Fruit fly (Drosophila melanogaster) whole organism, embryonic: ENCODE measurements around the gene Acp36DE.

Experiments
- Atf3 ChIP-seq: fragments of 200-800 bp; sonication (Bioruptor generic); optimal IDR thresholded peaks from 3 replicates; lab custom pipeline; 2016; ENCODE audit warnings: missing biosample characterization, missing genetic modification characterization
- B-H1 ChIP-seq: fragments of 200-800 bp; sonication (Bioruptor generic); IDR thresholded peaks from 3 replicates; pipeline ENCODE4 v1.3.6; 2022; ENCODE audit warnings: missing biosample characterization, missing genetic modification characterization
- Bgb ChIP-seq: fragments of 200-800 bp; sonication (Bioruptor generic); IDR thresholded peaks from 2 replicates; pipeline ENCODE4 v1.3.6; 2022; ENCODE audit warnings: missing biosample characterization, missing genetic modification characterization; ENCODE audit not compliant: partially characterized antibody
- CG10209 ChIP-seq: fragments of 200-800 bp; sonication (Bioruptor generic); optimal IDR thresholded peaks from 3 replicates; lab custom pipeline; 2017; ENCODE audit warnings: missing biosample characterization, mild to moderate bottlenecking, missing genetic modification characterization, missing genetic modification reagents
- CG10274 ChIP-seq: fragments of 200-800 bp; sonication (Bioruptor generic); optimal IDR thresholded peaks from 3 replicates; lab custom pipeline; 2017; ENCODE audit warnings: missing biosample characterization, mild to moderate bottlenecking, missing genetic modification characterization
- CG11560 ChIP-seq: fragments of 200-800 bp; sonication (Bioruptor generic); IDR thresholded peaks from 3 replicates; pipeline ENCODE4 v1.3.6; 2022; ENCODE audit warnings: missing biosample characterization, missing genetic modification characterization
- CG12299 ChIP-seq: fragments of 200-800 bp; sonication (Bioruptor generic); optimal IDR thresholded peaks from 2 replicates; lab custom pipeline; 2018; ENCODE audit warnings: missing biosample characterization, mild to moderate bottlenecking, missing genetic modification characterization
- CG13123 ChIP-seq: fragments of 200-800 bp; sonication (Bioruptor generic); optimal IDR thresholded peaks from 2 replicates; lab custom pipeline; 2016; ENCODE audit warnings: missing biosample characterization, missing genetic modification characterization
- CG14860 ChIP-seq: fragments of 200-800 bp; sonication (Bioruptor generic); IDR thresholded peaks from 3 replicates; pipeline ENCODE4 v1.3.6; 2022; ENCODE audit warnings: missing biosample characterization, missing genetic modification characterization; ENCODE audit not compliant: partially characterized antibody
- CG15601 ChIP-seq: fragments of 200-800 bp; sonication (Bioruptor generic); optimal IDR thresholded peaks from 3 replicates; lab custom pipeline; 2019; ENCODE audit warnings: missing biosample characterization, mild to moderate bottlenecking, missing genetic modification characterization, moderate library complexity
- CG16813 ChIP-seq: fragments of 200-800 bp; sonication (Bioruptor generic); IDR thresholded peaks from 3 replicates; pipeline ENCODE4 v1.3.6; 2022; ENCODE audit warnings: missing biosample characterization, missing genetic modification characterization; ENCODE audit not compliant: partially characterized antibody
- CG18011 ChIP-seq: fragments of 200-800 bp; sonication (Bioruptor generic); optimal IDR thresholded peaks from 2 replicates; lab custom pipeline; 2017; ENCODE audit warnings: missing biosample characterization, missing genetic modification characterization, mild to moderate bottlenecking, moderate library complexity, missing genotype
- CG1832 ChIP-seq: fragments of 200-800 bp; sonication (Bioruptor generic); optimal IDR thresholded peaks from 2 replicates; lab custom pipeline; 2017; ENCODE audit warnings: missing biosample characterization, mild to moderate bottlenecking, missing genetic modification characterization, inconsistent platforms
- CG2202 ChIP-seq: fragments of 200-800 bp; sonication (Bioruptor generic); optimal IDR thresholded peaks from 2 replicates; lab custom pipeline; 2018; ENCODE audit warnings: missing biosample characterization, mild to moderate bottlenecking, missing genetic modification characterization
- CG2889 ChIP-seq: fragments of 200-800 bp; sonication (Bioruptor generic); IDR thresholded peaks from 3 replicates; pipeline ENCODE4 v1.3.6; 2022; ENCODE audit warnings: missing biosample characterization, missing genetic modification characterization
- CG3065 ChIP-seq: fragments of 200-800 bp; sonication (Bioruptor generic); optimal IDR thresholded peaks from 2 replicates; lab custom pipeline; 2016; ENCODE audit warnings: missing biosample characterization, missing genetic modification characterization
- CG3726 ChIP-seq: fragments of 200-800 bp; sonication (Bioruptor generic); IDR thresholded peaks from 3 replicates; pipeline ENCODE4, ENCODE4 v1.3.6; 2022; ENCODE audit warnings: missing biosample characterization, missing genetic modification characterization
- CG42726 ChIP-seq: fragments of 200-800 bp; sonication (Bioruptor generic); IDR thresholded peaks from 2 replicates; pipeline ENCODE4 v1.3.6; 2022; ENCODE audit warnings: missing biosample characterization, missing genetic modification characterization; ENCODE audit not compliant: partially characterized antibody
- CG4617 ChIP-seq: fragments of 200-800 bp; sonication (Bioruptor generic); optimal IDR thresholded peaks from 3 replicates; lab custom pipeline; 2016; ENCODE audit warnings: missing biosample characterization, missing genetic modification characterization, borderline replicate concordance
- CG4854 ChIP-seq: fragments of 200-800 bp; sonication (Bioruptor generic); optimal IDR thresholded peaks from 2 replicates; lab custom pipeline; 2016; ENCODE audit warnings: missing biosample characterization, missing genetic modification characterization, inconsistent platforms
- CG7839 ChIP-seq: fragments of 200-800 bp; sonication (Bioruptor generic); optimal IDR thresholded peaks from 3 replicates; lab custom pipeline; 2018; ENCODE audit warnings: missing biosample characterization, mild to moderate bottlenecking, missing genetic modification characterization, moderate library complexity
- Dad ChIP-seq: fragments of 200-800 bp; sonication (Bioruptor generic); optimal IDR thresholded peaks from 3 replicates; lab custom pipeline; 2016; ENCODE audit warnings: missing biosample characterization, missing genetic modification characterization
- Ets65A ChIP-seq: fragments of 200-800 bp; sonication (Bioruptor generic); peaks from one replicate; lab custom pipeline; 2016; ENCODE audit warnings: missing biosample characterization, missing genetic modification characterization
- Ets97D ChIP-seq: fragments of 200-800 bp; sonication (Bioruptor generic); optimal IDR thresholded peaks from 3 replicates; lab custom pipeline; 2016; ENCODE audit warnings: missing biosample characterization, missing genetic modification characterization
- Lpt ChIP-seq: fragments of >200 bp; optimal IDR thresholded peaks from 2 replicates; lab custom pipeline; 2018; ENCODE audit warnings: missing biosample characterization, missing genetic modification characterization
- NC2α ChIP-seq: fragments of 200-800 bp; sonication (Bioruptor generic); optimal IDR thresholded peaks from 2 replicates; lab custom pipeline; 2016; ENCODE audit warnings: missing biosample characterization, missing genetic modification characterization
- Spps ChIP-seq: fragments of 200-800 bp; sonication (Bioruptor generic); optimal IDR thresholded peaks from 2 replicates; lab custom pipeline; 2018; ENCODE audit warnings: missing biosample characterization, mild to moderate bottlenecking, missing genetic modification characterization
- Xbp1 ChIP-seq: fragments of 200-800 bp; sonication (Bioruptor generic); optimal IDR thresholded peaks from 3 replicates; lab custom pipeline; 2016; ENCODE audit warnings: missing biosample characterization, mild to moderate bottlenecking, missing genetic modification characterization
- ap ChIP-seq: fragments of 200-800 bp; sonication (Bioruptor generic); IDR thresholded peaks from 2 replicates; pipeline ENCODE4 v1.3.6; 2022; ENCODE audit warnings: missing biosample characterization, missing genetic modification characterization
- bigmax ChIP-seq: fragments of 200-800 bp; sonication (Bioruptor generic); optimal IDR thresholded peaks from 2 replicates; lab custom pipeline; 2018; ENCODE audit warnings: missing biosample characterization, mild to moderate bottlenecking, missing genetic modification characterization
- bowl ChIP-seq: fragments of 200-800 bp; sonication (Bioruptor generic); IDR thresholded peaks from 2 replicates; pipeline ENCODE4 v1.3.6; 2022; ENCODE audit warnings: missing biosample characterization, missing genetic modification characterization
- br ChIP-seq: fragments of >200 bp; optimal IDR thresholded peaks from 2 replicates; lab custom pipeline; 2017
- chif ChIP-seq, 2 experiments: fragments of 200-800 bp; sonication (Bioruptor generic); optimal IDR thresholded peaks; 3 replicates each; lab custom pipeline; 2016; ENCODE audit warnings: missing biosample characterization in 2 of 2, missing genetic modification characterization in 2 of 2
- chm ChIP-seq: fragments of 200-800 bp; sonication (Bioruptor generic); IDR thresholded peaks from 2 replicates; pipeline ENCODE4 v1.3.6; 2022; ENCODE audit warnings: missing biosample characterization, missing genetic modification characterization
- chn ChIP-seq: fragments of 200-800 bp; sonication (Bioruptor generic); optimal IDR thresholded peaks from 2 replicates; lab custom pipeline; 2016; ENCODE audit warnings: missing biosample characterization, missing genetic modification characterization
- cwo ChIP-seq: fragments of 200-800 bp; sonication (Bioruptor generic); optimal IDR thresholded peaks from 3 replicates; lab custom pipeline; 2017; ENCODE audit warnings: missing biosample characterization, missing genetic modification characterization, mild to moderate bottlenecking, moderate library complexity, missing genetic modification reagents
- dmrt99B ChIP-seq: fragments of 200-800 bp; sonication (Bioruptor generic); optimal IDR thresholded peaks from 2 replicates; lab custom pipeline; 2018; ENCODE audit warnings: missing biosample characterization, mild to moderate bottlenecking, missing genetic modification characterization, moderate library complexity
- gem ChIP-seq: fragments of 200-800 bp; sonication (Bioruptor generic); optimal IDR thresholded peaks from 2 replicates; lab custom pipeline; 2019; ENCODE audit warnings: missing biosample characterization, mild to moderate bottlenecking, missing genetic modification characterization, moderate library complexity
- ham ChIP-seq: fragments of 200-800 bp; sonication (Bioruptor generic); IDR thresholded peaks from 2 replicates; pipeline ENCODE4 v1.3.6; 2022; ENCODE audit warnings: missing biosample characterization, missing genetic modification characterization
- ken ChIP-seq: fragments of 200-800 bp; sonication (Bioruptor generic); IDR thresholded peaks from 3 replicates; pipeline ENCODE4 v1.3.6; 2022; ENCODE audit warnings: missing biosample characterization, missing genetic modification characterization
- mirr ChIP-seq: fragments of 200-800 bp; sonication (Bioruptor generic); optimal IDR thresholded peaks from 3 replicates; lab custom pipeline; 2018; ENCODE audit warnings: missing biosample characterization, mild to moderate bottlenecking, missing genetic modification characterization
- odd ChIP-seq: fragments of 200-800 bp; sonication (Bioruptor generic); optimal IDR thresholded peaks from 2 replicates; lab custom pipeline; 2017; ENCODE audit warnings: missing biosample characterization, mild to moderate bottlenecking, missing genetic modification characterization
- onecut ChIP-seq: fragments of 200-800 bp; sonication (Bioruptor generic); IDR thresholded peaks from 2 replicates; pipeline ENCODE4 v1.3.6; 2022; ENCODE audit warnings: missing biosample characterization, missing genetic modification characterization
- pzg ChIP-seq: fragments of 200-800 bp; sonication (Bioruptor generic); optimal IDR thresholded peaks from 3 replicates; lab custom pipeline; 2018; ENCODE audit warnings: missing biosample characterization, mild to moderate bottlenecking, missing genetic modification characterization, moderate library complexity
- tap ChIP-seq: fragments of 200-800 bp; optimal IDR thresholded peaks from 3 replicates; lab custom pipeline; 2019; ENCODE audit warnings: missing biosample characterization, mild to moderate bottlenecking, missing genetic modification characterization, moderate library complexity
- ttk ChIP-seq: fragments of 200-800 bp; sonication (Bioruptor generic); IDR thresholded peaks from 2 replicates; pipeline ENCODE4 v2.1.2; 2022; ENCODE audit warnings: missing biosample characterization, missing genetic modification characterization
- usp ChIP-seq: fragments of >200 bp; optimal IDR thresholded peaks from 2 replicates; lab custom pipeline; 2017; ENCODE audit warnings: missing biosample characterization, missing genetic modification characterization
- vnd ChIP-seq: fragments of 200-800 bp; sonication (Bioruptor generic); IDR thresholded peaks from 3 replicates; pipeline ENCODE4 v1.3.6; 2022; ENCODE audit warnings: missing biosample characterization, missing genetic modification characterization; ENCODE audit not compliant: partially characterized antibody
- zen ChIP-seq: fragments of 200-800 bp; sonication (Bioruptor generic); optimal IDR thresholded peaks from 3 replicates; lab custom pipeline; 2018; ENCODE audit warnings: missing biosample characterization, mild to moderate bottlenecking, missing genetic modification characterization, moderate library complexity
- zf30C ChIP-seq: fragments of 200-800 bp; sonication (Bioruptor generic); optimal IDR thresholded peaks from 3 replicates; lab custom pipeline; 2018; ENCODE audit warnings: missing biosample characterization, mild to moderate bottlenecking, missing genetic modification characterization

The Acp36DE gene

DNA sequence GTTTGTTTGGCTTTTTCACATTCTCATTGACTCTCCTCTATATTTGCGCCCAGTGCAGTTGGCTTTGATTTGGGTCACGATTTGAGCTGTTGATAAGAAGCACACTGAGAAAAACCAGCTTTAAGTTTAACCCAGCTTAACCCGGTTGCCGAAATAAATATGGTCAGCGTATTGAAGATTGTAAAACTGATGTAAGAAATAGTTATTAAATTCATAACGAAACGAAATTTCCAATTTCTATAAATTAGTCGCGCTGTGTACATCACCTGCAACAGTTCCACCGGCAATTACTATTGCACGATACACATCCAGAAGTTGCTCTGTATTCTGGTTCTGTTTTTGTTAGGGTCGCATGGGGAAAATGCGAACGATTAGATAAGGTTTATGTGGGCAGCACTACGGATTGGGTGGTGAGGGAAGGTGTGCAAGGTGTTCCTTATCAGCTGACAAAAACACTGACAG lies 33.7 kb downstream of the Acp36DE start (continued):
- TF ChIP-seq br (lab: Kevin White, UChicago), result no peak
- TF ChIP-seq CG15601 (tag; lab: Kevin White, UChicago), result peak; percentile 85
- TF ChIP-seq pzg (GFP tag; lab: Kevin White, UChicago), result no peak
- no peak for TF ChIP-seq bigmax (GFP tag; lab: Kevin White, UChicago)
- peak; percentile 89 to 90 for TF ChIP-seq chif (GFP tag; optimal IDR thresholded peaks at IDR 0.05; lab: Kevin White, UChicago)
- TF ChIP-seq Lpt (GFP tag; lab: Kevin White, UChicago), result no peak
- peak; percentile 49 for TF ChIP-seq Dad (GFP tag; lab: Kevin White, UChicago)
- peak; percentile 78 for TF ChIP-seq onecut (GFP tag; lab: Robert Waterston, UW)
- peak; percentile 75 for TF ChIP-seq zen (tag; lab: Kevin White, UChicago)
- TF ChIP-seq CG12299 (tag; lab: Kevin White, UChicago), result peak; percentile 64
- TF ChIP-seq CG16813 (GFP tag; lab: Robert Waterston, UW), result no peak
- peak; percentile 39 for TF ChIP-seq CG10274 (GFP tag; lab: Kevin White, UChicago)
- peak; percentile 70 for TF ChIP-seq CG4854 (GFP tag; lab: Kevin White, UChicago)
- TF ChIP-seq CG3726 (GFP tag; lab: Robert Waterston, UW), result peak; percentile 77; the same call in 2 of the 3 replicates
- peak; percentile 91 for TF ChIP-seq CG7839 (tag; lab: Kevin White, UChicago)
- TF ChIP-seq ttk (GFP tag; lab: Robert Waterston, UW), result peak; percentile 83
- peak; percentile 70 for TF ChIP-seq CG3065 (GFP tag; lab: Kevin White, UChicago)
- TF ChIP-seq ken (GFP tag; lab: Robert Waterston, UW), result peak; percentile 85; the same call in 2 of the 3 replicates
- no peak for TF ChIP-seq usp
- TF ChIP-seq Ets97D (GFP tag; lab: Kevin White, UChicago), result peak; percentile 40
- TF ChIP-seq tap (tag; lab: Kevin White, UChicago), result peak; percentile 86
- TF ChIP-seq Xbp1 (GFP tag; lab: Kevin White, UChicago), result peak; percentile 84
- no peak for TF ChIP-seq vnd (GFP tag; lab: Robert Waterston, UW)
- TF ChIP-seq Spps (tag; lab: Kevin White, UChicago), result peak; percentile 51
- peak; percentile 71 for TF ChIP-seq CG2202 (tag; lab: Kevin White, UChicago)
- TF ChIP-seq gem (tag; lab: Kevin White, UChicago), result peak; percentile 92
- peak; percentile 68 for TF ChIP-seq bowl (GFP tag; lab: Robert Waterston, UW)
- no peak for TF ChIP-seq ham (GFP tag; lab: Robert Waterston, UW)
- peak; percentile 75 for TF ChIP-seq CG13123 (GFP tag; lab: Kevin White, UChicago)
- TF ChIP-seq Ets65A (GFP tag; lab: Kevin White, UChicago), result peak; percentile 98
- no peak for TF ChIP-seq Bgb
- peak; percentile 85 for TF ChIP-seq Atf3
- TF ChIP-seq CG14860 (GFP tag; lab: Robert Waterston, UW), result no peak
- TF ChIP-seq CG10209, result peak; percentile 82
- peak; percentile 53 for TF ChIP-seq CG4617 (GFP tag; lab: Kevin White, UChicago)
- peak; percentile 39 for TF ChIP-seq mirr (GFP tag; lab: Kevin White, UChicago)
- TF ChIP-seq NC2α (GFP tag; lab: Kevin White, UChicago), result peak; percentile 75
- peak; percentile 88 for TF ChIP-seq chn (GFP tag; lab: Kevin White, UChicago)
- TF ChIP-seq dmrt99B, result peak; percentile 90
- TF ChIP-seq CG1832, result no peak
- peak; percentile 88 for TF ChIP-seq ap (GFP tag; lab: Robert Waterston, UW)
- TF ChIP-seq CG18011 (GFP tag; lab: Kevin White, UChicago), result peak; percentile 54
- 0 out of 3 replicates have a peak, but pooled peaks have one; percentile 35 for TF ChIP-seq CG11560 (tag; lab: Robert Waterston, UW)
- TF ChIP-seq chm (GFP tag; lab: Robert Waterston, UW), result peak; percentile 52; the same call in 1 of the 2 replicates
- peak; percentile 57 for TF ChIP-seq odd (GFP tag; lab: Kevin White, UChicago)
- TF ChIP-seq zf30C (GFP tag; lab: Kevin White, UChicago), result peak; percentile 77
- peak; percentile 75; the same call in 2 of the 3 replicates for TF ChIP-seq CG2889
- TF ChIP-seq cwo (GFP tag; lab: Kevin White, UChicago), result peak; percentile 67
- no peak for TF ChIP-seq CG42726
- peak; percentile 79 for TF ChIP-seq B-H1
